Worm (Caenorhabditis elegans) whole organism, L4 larva: ENCODE data around the gene C30E1.4.

ENCODE experiments used
- F10B5.3 ChIP-seq: sonication (generic microtip); optimal IDR thresholded peaks from 2 replicates; lab custom pipeline; 2016; ENCODE audit warnings: mild to moderate bottlenecking, missing genetic modification characterization, missing compliant biosample characterization
- F49E8.2 ChIP-seq: sonication (generic microtip); optimal IDR thresholded peaks from 2 replicates; lab custom pipeline; 2016; ENCODE audit warnings: missing compliant biosample characterization, mild to moderate bottlenecking, missing genetic modification characterization, borderline replicate concordance
- T20F7.1 ChIP-seq: fragments of 200-800 bp; sonication (Bioruptor generic); optimal IDR thresholded peaks from 2 replicates; lab custom pipeline; 2018; ENCODE audit warnings: mild to moderate bottlenecking, missing genetic modification characterization, missing compliant biosample characterization
- T26A8.4 ChIP-seq: fragments of 200-800 bp; sonication (Bioruptor generic); IDR thresholded peaks from 2 replicates; pipeline ENCODE4 v1.3.6; 2022; ENCODE audit warnings: missing genetic modification characterization, missing compliant biosample characterization
- Y5F2A.4 ChIP-seq: fragments of 200-800 bp; sonication (Bioruptor generic); optimal IDR thresholded peaks from 2 replicates; lab custom pipeline; 2018; ENCODE audit warnings: mild to moderate bottlenecking, missing genetic modification characterization, missing compliant biosample characterization
- Y75B8A.6 ChIP-seq: fragments of 200-800 bp; sonication (Bioruptor generic); IDR thresholded peaks from 2 replicates; pipeline ENCODE4 v1.3.6; 2022; ENCODE audit warnings: missing genetic modification reagents, missing genetic modification characterization, missing compliant biosample characterization
- ZK337.2 ChIP-seq: fragments of 200-800 bp; sonication (Bioruptor generic); IDR thresholded peaks from 2 replicates; pipeline ENCODE4 v1.3.6; 2022; ENCODE audit warnings: missing genetic modification reagents, missing genetic modification characterization, missing compliant biosample characterization
- ZK546.5 ChIP-seq, 2 experiments: sonication (generic microtip); optimal IDR thresholded peaks; 2 replicates each; lab custom pipeline; 2017; ENCODE audit warnings: missing biosample characterization in 2 of 2, missing genetic modification characterization in 2 of 2
- aha-1 ChIP-seq: fragments of 150-350 bp; peaks from one replicate; lab custom pipeline; 2014; ENCODE audit warnings: missing biosample characterization, missing genetic modification characterization
- ama-1 ChIP-seq: fragments of 150-350 bp; optimal IDR thresholded peaks from 2 replicates; lab custom pipeline; 2014; ENCODE audit warnings: inconsistent platforms, mixed read lengths
- attf-4 ChIP-seq: sonication (generic microtip); optimal IDR thresholded peaks from 3 replicates; lab custom pipeline; 2017; ENCODE audit warnings: missing biosample characterization, missing genetic modification characterization
- ceh-20 ChIP-seq: fragments of 200-800 bp; sonication (Bioruptor generic); IDR thresholded peaks from 2 replicates; pipeline ENCODE4 v1.3.6; 2022; ENCODE audit warnings: missing genetic modification reagents, missing genetic modification characterization, missing compliant biosample characterization
- ceh-28 ChIP-seq: fragments of 150-350 bp; optimal IDR thresholded peaks from 2 replicates; lab custom pipeline; 2014; ENCODE audit warnings: missing biosample characterization, missing genetic modification reagents, missing genetic modification characterization
- ces-1 ChIP-seq: fragments of 150-350 bp; sonication (generic microtip); optimal IDR thresholded peaks from 4 replicates; lab custom pipeline; 2014; ENCODE audit warnings: missing biosample characterization, missing genetic modification reagents, missing genetic modification characterization
- cey-2 ChIP-seq: sonication (generic microtip); optimal IDR thresholded peaks from 3 replicates; lab custom pipeline; 2017; ENCODE audit warnings: missing genetic modification characterization, mild to moderate bottlenecking, missing compliant biosample characterization, antibody characterized with exemption, borderline replicate concordance; ENCODE audit not compliant: insufficient read depth
- daf-12 ChIP-seq: fragments of 150-350 bp; optimal IDR thresholded peaks from 2 replicates; lab custom pipeline; 2014; ENCODE audit warnings: missing biosample characterization, missing genetic modification reagents, missing genetic modification characterization
- daf-16 ChIP-seq, 3 experiments: sonication (generic microtip); optimal IDR thresholded peaks; 2 replicates each; lab custom pipeline; 2016 to 2017; ENCODE audit warnings: missing genetic modification characterization in 3 of 3, missing genetic modification reagents in 3 of 3, mild to moderate bottlenecking in 2 of 3, missing compliant biosample characterization in 2 of 3, missing biosample characterization in 1 of 3, moderate library complexity in 1 of 3
- daf-19 ChIP-seq: fragments of 200-800 bp; sonication (Bioruptor generic); conservative IDR thresholded peaks from 2 replicates; pipeline ENCODE4 v1.3.6; 2022; ENCODE audit warnings: missing genetic modification characterization, missing compliant biosample characterization
- dpl-1 ChIP-seq: fragments of 150-350 bp; optimal IDR thresholded peaks from 2 replicates; lab custom pipeline; 2014; ENCODE audit warnings: missing biosample characterization, missing genetic modification reagents, missing genetic modification characterization
- egl-43 ChIP-seq: fragments of 200-800 bp; sonication (Bioruptor generic); IDR thresholded peaks from 2 replicates; pipeline ENCODE4 v1.3.6; 2022; ENCODE audit warnings: missing genetic modification reagents, missing genetic modification characterization, missing compliant biosample characterization
- fkh-10 ChIP-seq: fragments of 150-350 bp; optimal IDR thresholded peaks from 2 replicates; lab custom pipeline; 2014; ENCODE audit warnings: missing biosample characterization, missing genetic modification reagents, missing genetic modification characterization
- hmg-1.1 ChIP-seq: fragments of 200-800 bp; sonication (Bioruptor generic); IDR thresholded peaks from 2 replicates; pipeline ENCODE4 v1.3.6; 2022; ENCODE audit warnings: missing genetic modification reagents, missing genetic modification characterization, missing compliant biosample characterization
- jun-1 ChIP-seq: fragments of 150-350 bp; optimal IDR thresholded peaks from 2 replicates; lab custom pipeline; 2014; ENCODE audit warnings: missing biosample characterization, missing genetic modification reagents, missing genetic modification characterization
- lim-7 ChIP-seq: fragments of 200-800 bp; sonication (Bioruptor generic); IDR thresholded peaks from 2 replicates; pipeline ENCODE4 v1.3.6; 2022; ENCODE audit warnings: missing genetic modification characterization, missing compliant biosample characterization
- lin-15B ChIP-seq: fragments of 150-350 bp; sonication (generic microtip); optimal IDR thresholded peaks from 3 replicates; lab custom pipeline; 2014; ENCODE audit warnings: missing biosample characterization, missing genetic modification characterization
- lin-29 ChIP-seq: fragments of 200-800 bp; sonication (Bioruptor generic); IDR thresholded peaks from 2 replicates; pipeline ENCODE4 v1.3.6; 2022; ENCODE audit warnings: missing genetic modification reagents, missing genetic modification characterization, missing compliant biosample characterization
- lin-38 ChIP-seq: fragments of 200-800 bp; sonication (Bioruptor generic); IDR thresholded peaks from 2 replicates; pipeline ENCODE4 v1.3.6; 2022; ENCODE audit warnings: missing genetic modification reagents, missing genetic modification characterization, missing compliant biosample characterization
- lin-39 ChIP-seq: fragments of 150-350 bp; optimal IDR thresholded peaks from 2 replicates; lab custom pipeline; 2014; ENCODE audit warnings: missing biosample characterization, missing genetic modification reagents, missing genetic modification characterization
- lir-3 ChIP-seq: sonication (generic microtip); optimal IDR thresholded peaks from 2 replicates; lab custom pipeline; 2016; ENCODE audit warnings: mild to moderate bottlenecking, missing genetic modification characterization, missing compliant biosample characterization
- lsy-2 ChIP-seq, 2 experiments: fragments of 150-350 bp in 1 of 2; sonication (generic microtip) in 1 of 2; optimal IDR thresholded peaks; 2 replicates each; lab custom pipeline; 2014 to 2017; ENCODE audit warnings: missing biosample characterization in 2 of 2, missing genetic modification characterization in 2 of 2
- madf-5 ChIP-seq, 2 experiments: fragments of 200-800 bp; sonication (Bioruptor generic); IDR thresholded peaks; 2 replicates each; pipeline ENCODE4 v1.3.6; 2022; ENCODE audit warnings: missing compliant biosample characterization in 2 of 2, missing genetic modification characterization in 2 of 2
- mdl-1 ChIP-seq, 2 experiments: fragments of 150-350 bp in 1 of 2; sonication (generic microtip) in 1 of 2; optimal IDR thresholded peaks; 2 replicates each; lab custom pipeline; 2014 to 2017; ENCODE audit warnings: missing biosample characterization in 2 of 2, missing genetic modification characterization in 2 of 2
- mxl-3 ChIP-seq: fragments of 200-800 bp; sonication (Bioruptor generic); optimal IDR thresholded peaks from 2 replicates; lab custom pipeline; 2018; ENCODE audit warnings: mild to moderate bottlenecking, missing genetic modification characterization, missing compliant biosample characterization
- nhr-10 ChIP-seq: fragments of 150-350 bp; optimal IDR thresholded peaks from 2 replicates; lab custom pipeline; 2014; ENCODE audit warnings: missing biosample characterization, missing genetic modification characterization
- nhr-11 ChIP-seq: fragments of 150-350 bp; optimal IDR thresholded peaks from 2 replicates; lab custom pipeline; 2014; ENCODE audit warnings: missing biosample characterization, missing genetic modification characterization
- nhr-28 ChIP-seq: fragments of 150-350 bp; optimal IDR thresholded peaks from 2 replicates; lab custom pipeline; 2014; ENCODE audit warnings: missing biosample characterization, missing genetic modification characterization
- nhr-48 ChIP-seq: sonication (generic microtip); optimal IDR thresholded peaks from 2 replicates; lab custom pipeline; 2016; ENCODE audit warnings: mild to moderate bottlenecking, missing genetic modification characterization, missing compliant biosample characterization
- pha-4 ChIP-seq, 2 experiments: fragments of 150-350 bp in 1 of 2; fragments of 200-800 bp in 1 of 2; sonication (Bioruptor generic) in 1 of 2; IDR thresholded peaks in 1 of 2; optimal IDR thresholded peaks in 1 of 2; 2 replicates each; pipeline versions ENCODE4 v1.3.6 to Lab custom; 2014 to 2022; ENCODE audit warnings: missing genetic modification characterization in 2 of 2, missing genetic modification reagents in 2 of 2, missing biosample characterization in 1 of 2, missing compliant biosample characterization in 1 of 2
- php-3 ChIP-seq: fragments of 200-800 bp; sonication (Bioruptor generic); IDR thresholded peaks from 2 replicates; pipeline ENCODE4 v1.3.6; 2022; ENCODE audit warnings: missing genetic modification reagents, missing genetic modification characterization, missing compliant biosample characterization
- saeg-2 ChIP-seq: fragments of 200-800 bp; sonication (Bioruptor generic); IDR thresholded peaks from 2 replicates; pipeline ENCODE4 v1.3.6; 2022; ENCODE audit warnings: missing genetic modification reagents, missing genetic modification characterization, missing compliant biosample characterization
- sdz-12 ChIP-seq: fragments of 200-800 bp; sonication (Bioruptor generic); optimal IDR thresholded peaks from 2 replicates; lab custom pipeline; 2018; ENCODE audit warnings: mild to moderate bottlenecking, missing genetic modification characterization, missing compliant biosample characterization
- skn-1 ChIP-seq: fragments of 150-350 bp; optimal IDR thresholded peaks from 2 replicates; lab custom pipeline; 2014; ENCODE audit warnings: missing biosample characterization, missing genetic modification characterization
- snpc-4 ChIP-seq: fragments of 150-350 bp; optimal IDR thresholded peaks from 2 replicates; lab custom pipeline; 2014; ENCODE audit warnings: missing biosample characterization, missing genetic modification characterization
- spr-1 ChIP-seq: sonication (generic microtip); optimal IDR thresholded peaks from 2 replicates; lab custom pipeline; 2016; ENCODE audit warnings: mild to moderate bottlenecking, missing genetic modification characterization, missing compliant biosample characterization
- unc-39 ChIP-seq: sonication (generic microtip); optimal IDR thresholded peaks from 2 replicates; lab custom pipeline; 2017; ENCODE audit warnings: missing biosample characterization, missing genetic modification characterization
- zag-1 ChIP-seq: fragments of 150-350 bp; optimal IDR thresholded peaks from 2 replicates; lab custom pipeline; 2014; ENCODE audit warnings: missing biosample characterization, missing genetic modification characterization
- zfp-3 ChIP-seq: fragments of 200-800 bp; sonication (Bioruptor generic); conservative IDR thresholded peaks from 2 replicates; pipeline ENCODE4 v1.3.6; 2022; ENCODE audit warnings: missing genetic modification reagents, missing genetic modification characterization, missing compliant biosample characterization
- zip-11 ChIP-seq: fragments of 200-800 bp; sonication (Bioruptor generic); IDR thresholded peaks from 2 replicates; pipeline ENCODE4 v1.3.6; 2022; ENCODE audit warnings: missing genetic modification characterization, missing compliant biosample characterization
- ztf-7 ChIP-seq: fragments of 150-350 bp; optimal IDR thresholded peaks from 2 replicates; lab custom pipeline; 2014; ENCODE audit warnings: missing biosample characterization, missing genetic modification characterization

C30E1.4 gene

ce11 chrX:16929560-16930332 lies 6.0 kb downstream of the C30E1.4 start (continued):
- TF ChIP-seq zfp-3 (peak; percentile 85), daf-19 (GFP tag; lab: Robert Waterston, UW) (no peak), F10B5.3 (tag; lab: Kevin White, UChicago) (peak; percentile 90), dpl-1 (peak; percentile 68), zag-1 (peak; percentile 74), nhr-28 (tag; lab: Kevin White, UChicago) (peak; percentile 99), lsy-2 (tag; optimal IDR thresholded peaks at IDR 0.05; lab: Kevin White, UChicago) (peak; percentile 90 to 95), lim-7 (GFP tag; lab: Robert Waterston, UW) (peak; percentile 72), spr-1 (tag; lab: Kevin White, UChicago) (peak; percentile 91), daf-12 (tag; lab: Kevin White, UChicago) (peak; percentile 2), skn-1 (tag; lab: Kevin White, UChicago) (peak; percentile 45), F49E8.2 (no peak), aha-1 (tag; lab: Kevin White, UChicago) (peak; percentile 98), ceh-28 (peak; percentile 67), T26A8.4 (peak; percentile 96), ztf-7 (tag; lab: Kevin White, UChicago) (peak; percentile 81), snpc-4 (tag; lab: Kevin White, UChicago) (peak; percentile 47), daf-16 (GFP tag; optimal IDR thresholded peaks at IDR 0.05; lab: Kevin White, UChicago) (peak; percentile 48 to 96), daf-16 (tag; optimal IDR thresholded peaks at IDR 0.05; lab: Kevin White, UChicago) (peak; percentile 86), unc-39 (tag; lab: Kevin White, UChicago) (no peak), ama-1 (lab: Kevin White, UChicago) (peak; percentile 100), ceh-20 (GFP tag; lab: Robert Waterston, UW) (peak; percentile 98), lir-3 (tag; lab: Kevin White, UChicago) (no peak), lin-29 (GFP tag; lab: Robert Waterston, UW) (peak; percentile 66; the same call in 1 of the 2 replicates), php-3 (peak; percentile 90), sdz-12 (GFP tag; lab: Kevin White, UChicago) (peak; percentile 21), pha-4 (GFP tag; IDR thresholded peaks at IDR 0.05; lab: Robert Waterston, UW) (peak; percentile 88), pha-4 (tag; optimal IDR thresholded peaks at IDR 0.05; lab: Kevin White, UChicago) (peak; percentile 36), nhr-11 (tag; lab: Kevin White, UChicago) (peak; percentile 99), ZK546.5 (tag; optimal IDR thresholded peaks at IDR 0.05; lab: Kevin White, UChicago) (peak in 1 of 2 experiments; percentile 32), attf-4 (tag; lab: Kevin White, UChicago) (peak; percentile 52), fkh-10 (GFP tag; lab: Kevin White, UChicago) (peak; percentile 81), egl-43 (GFP tag; lab: Robert Waterston, UW) (peak; percentile 90), lin-38 (GFP tag; lab: Robert Waterston, UW) (peak; percentile 71), saeg-2 (GFP tag; lab: Robert Waterston, UW) (peak; percentile 92), nhr-10 (tag; lab: Kevin White, UChicago) (peak; percentile 85), cey-2 (tag; lab: Kevin White, UChicago) (no peak), T20F7.1 (GFP tag; lab: Kevin White, UChicago) (peak; percentile 86), ZK337.2 (GFP tag; lab: Robert Waterston, UW) (0 out of 2 replicates have a peak, but pooled peaks have one; percentile 21), mdl-1 (tag; optimal IDR thresholded peaks at IDR 0.05; lab: Kevin White, UChicago) (peak; percentile 97 to 98), hmg-1.1 (GFP tag; lab: Robert Waterston, UW) (peak; percentile 96), mxl-3 (GFP tag; lab: Kevin White, UChicago) (peak; percentile 82), jun-1 (tag; lab: Kevin White, UChicago) (peak; percentile 92), zip-11 (GFP tag; lab: Robert Waterston, UW) (no peak), lin-39 (tag; lab: Kevin White, UChicago) (peak; percentile 29), nhr-48 (tag; lab: Kevin White, UChicago) (peak; percentile 95), madf-5 (GFP tag; IDR thresholded peaks at IDR 0.05; lab: Robert Waterston, UW) (0 out of 4 replicates have a peak, but pooled peaks of 1 of the 2 experiments have one; percentile 29), ces-1 (no peak), Y5F2A.4 (GFP tag; lab: Kevin White, UChicago) (no peak), Y75B8A.6 (GFP tag; lab: Robert Waterston, UW) (0 out of 2 replicates have a peak, but pooled peaks have one; percentile 29), lin-15B (no peak)
